Worm (Caenorhabditis elegans) whole organism, L4 larva: Measurements from ENCODE around the gene F13A2.2.
"Not testable (repeated sequence)": the region's sequence is repeated elsewhere in the genome, so short reads cannot be mapped to it uniquely, and the experiment has no call there.

ENCODE experiments used
- F26F4.8 ChIP-seq: fragments of 200-800 bp; sonication (Bioruptor generic); conservative IDR thresholded peaks from 2 replicates; pipeline ENCODE4 v1.3.6; 2022; ENCODE audit warnings: missing genetic modification characterization, missing compliant biosample characterization
- R02D3.7 ChIP-seq: fragments of 150-350 bp; sonication (generic microtip); optimal IDR thresholded peaks from 3 replicates; lab custom pipeline; 2014; ENCODE audit warnings: missing biosample characterization, missing genetic modification characterization
- T20F7.1 ChIP-seq: fragments of 200-800 bp; sonication (Bioruptor generic); optimal IDR thresholded peaks from 2 replicates; lab custom pipeline; 2018; ENCODE audit warnings: mild to moderate bottlenecking, missing genetic modification characterization, missing compliant biosample characterization
- Y105C5A.15 ChIP-seq: fragments of 200-800 bp; sonication (Bioruptor generic); IDR thresholded peaks from 2 replicates; pipeline ENCODE4 v1.3.6; 2022; ENCODE audit warnings: missing genetic modification characterization, missing compliant biosample characterization
- Y5F2A.4 ChIP-seq: fragments of 200-800 bp; sonication (Bioruptor generic); optimal IDR thresholded peaks from 2 replicates; lab custom pipeline; 2018; ENCODE audit warnings: mild to moderate bottlenecking, missing genetic modification characterization, missing compliant biosample characterization
- ZK337.2 ChIP-seq: fragments of 200-800 bp; sonication (Bioruptor generic); IDR thresholded peaks from 2 replicates; pipeline ENCODE4 v1.3.6; 2022; ENCODE audit warnings: missing genetic modification reagents, missing genetic modification characterization, missing compliant biosample characterization
- ZK546.5 ChIP-seq, 2 experiments: sonication (generic microtip); optimal IDR thresholded peaks; 2 replicates each; lab custom pipeline; 2017; ENCODE audit warnings: missing biosample characterization in 2 of 2, missing genetic modification characterization in 2 of 2
- aha-1 ChIP-seq: fragments of 150-350 bp; peaks from one replicate; lab custom pipeline; 2014; ENCODE audit warnings: missing biosample characterization, missing genetic modification characterization
- arid-1 ChIP-seq: fragments of 200-800 bp; sonication (Bioruptor generic); conservative IDR thresholded peaks from 2 replicates; pipeline ENCODE4 v1.3.6; 2022; ENCODE audit warnings: missing genetic modification reagents, missing genetic modification characterization, missing compliant biosample characterization
- ceh-62 ChIP-seq: sonication (generic microtip); optimal IDR thresholded peaks from 2 replicates; lab custom pipeline; 2017; ENCODE audit warnings: missing biosample characterization, missing genetic modification characterization
- ceh-82 ChIP-seq: sonication (generic microtip); optimal IDR thresholded peaks from 2 replicates; lab custom pipeline; 2017; ENCODE audit warnings: missing biosample characterization, missing genetic modification characterization
- ces-1 ChIP-seq: fragments of 150-350 bp; sonication (generic microtip); optimal IDR thresholded peaks from 4 replicates; lab custom pipeline; 2014; ENCODE audit warnings: missing biosample characterization, missing genetic modification reagents, missing genetic modification characterization
- daf-8 ChIP-seq: fragments of 200-800 bp; sonication (Bioruptor generic); IDR thresholded peaks from 2 replicates; pipeline ENCODE4 v1.3.6; 2022; ENCODE audit warnings: missing genetic modification characterization, missing compliant biosample characterization
- dmd-8 ChIP-seq: fragments of 200-800 bp; sonication (Bioruptor generic); IDR thresholded peaks from 2 replicates; pipeline ENCODE4 v1.3.6; 2022; ENCODE audit warnings: missing genetic modification characterization, missing compliant biosample characterization
- dmd-9 ChIP-seq: fragments of 200-800 bp; sonication (Bioruptor generic); IDR thresholded peaks from 2 replicates; pipeline ENCODE4 v1.3.6; 2022; ENCODE audit warnings: missing genetic modification reagents, missing genetic modification characterization, missing compliant biosample characterization
- gei-8 ChIP-seq: fragments of 200-800 bp; sonication (Bioruptor generic); optimal IDR thresholded peaks from 2 replicates; lab custom pipeline; 2018; ENCODE audit warnings: mild to moderate bottlenecking, missing genetic modification characterization, missing compliant biosample characterization
- lin-38 ChIP-seq: fragments of 200-800 bp; sonication (Bioruptor generic); IDR thresholded peaks from 2 replicates; pipeline ENCODE4 v1.3.6; 2022; ENCODE audit warnings: missing genetic modification reagents, missing genetic modification characterization, missing compliant biosample characterization
- lir-3 ChIP-seq: sonication (generic microtip); optimal IDR thresholded peaks from 2 replicates; lab custom pipeline; 2016; ENCODE audit warnings: mild to moderate bottlenecking, missing genetic modification characterization, missing compliant biosample characterization
- lsy-2 ChIP-seq, 2 experiments: fragments of 150-350 bp in 1 of 2; sonication (generic microtip) in 1 of 2; optimal IDR thresholded peaks; 2 replicates each; lab custom pipeline; 2014 to 2017; ENCODE audit warnings: missing biosample characterization in 2 of 2, missing genetic modification characterization in 2 of 2
- madf-5 ChIP-seq, 2 experiments: fragments of 200-800 bp; sonication (Bioruptor generic); IDR thresholded peaks; 2 replicates each; pipeline ENCODE4 v1.3.6; 2022; ENCODE audit warnings: missing compliant biosample characterization in 2 of 2, missing genetic modification characterization in 2 of 2
- mxl-2 ChIP-seq: fragments of 200-800 bp; sonication (Bioruptor generic); conservative IDR thresholded peaks from 2 replicates; pipeline ENCODE4 v1.3.6; 2022; ENCODE audit warnings: missing genetic modification reagents, missing genetic modification characterization, missing compliant biosample characterization
- nhr-25 ChIP-seq: sonication (generic microtip); optimal IDR thresholded peaks from 2 replicates; lab custom pipeline; 2017; ENCODE audit warnings: missing genetic modification characterization, mild to moderate bottlenecking, missing compliant biosample characterization, antibody characterized with exemption, moderate library complexity, borderline replicate concordance; ENCODE audit not compliant: insufficient read depth
- nhr-6 ChIP-seq: fragments of 150-350 bp; optimal IDR thresholded peaks from 2 replicates; lab custom pipeline; 2014; ENCODE audit warnings: missing biosample characterization, missing genetic modification characterization
- pqm-1 ChIP-seq: sonication (generic microtip); optimal IDR thresholded peaks from 2 replicates; lab custom pipeline; 2017; ENCODE audit warnings: missing biosample characterization, missing genetic modification characterization
- set-16 ChIP-seq: fragments of 200-800 bp; sonication (Bioruptor generic); IDR thresholded peaks from 2 replicates; pipeline ENCODE4 v1.3.6; 2022; ENCODE audit warnings: missing genetic modification reagents, missing genetic modification characterization, missing compliant biosample characterization
- snpc-1.2 ChIP-seq: fragments of 200-800 bp; sonication (Bioruptor generic); IDR thresholded peaks from 2 replicates; pipeline ENCODE4 v1.3.6; 2022; ENCODE audit warnings: missing genetic modification reagents, missing genetic modification characterization, missing compliant biosample characterization
- unc-62 ChIP-seq, 3 experiments: fragments of 150-350 bp in 1 of 3; sonication (generic microtip); optimal IDR thresholded peaks in 2 of 3; peaks in 1 of 3; 1 replicate in 1 of 3; 2 replicates in 2 of 3; lab custom pipeline; 2014 to 2017; ENCODE audit warnings: missing biosample characterization in 3 of 3, missing genetic modification characterization in 3 of 3, missing genetic modification reagents in 3 of 3, missing genotype in 1 of 3
- zfp-2 ChIP-seq: sonication (generic microtip); optimal IDR thresholded peaks from 2 replicates; lab custom pipeline; 2016; ENCODE audit warnings: mild to moderate bottlenecking, missing genetic modification characterization, missing compliant biosample characterization

Gene F13A2.2

ce11 chrV:4384482-4384881 lies at the start of gene F13A2.2:
Gene F13A2.2, minus strand, starts transcription at chrV:4384582.
- no peak for TF ChIP-seq R02D3.7 (tag; lab: Kevin White, UChicago)
- TF ChIP-seq ZK546.5 (tag; optimal IDR thresholded peaks at IDR 0.05; lab: Kevin White, UChicago), result no peak

ce11 chrV:4432783-4433237 lies 48.4 kb upstream of the F13A2.2 start, which contains the start of gene Y47D7A.15:
Gene Y47D7A.15, minus strand, starts transcription at chrV:4433187.
- TF ChIP-seq Y105C5A.15 (GFP tag; lab: Robert Waterston, UW) (no peak), mxl-2 (GFP tag; lab: Robert Waterston, UW) (no peak), lir-3 (tag; lab: Kevin White, UChicago) (no peak), madf-5 (GFP tag; IDR thresholded peaks at IDR 0.05; lab: Robert Waterston, UW) (no peak), set-16 (GFP tag; lab: Robert Waterston, UW) (peak; percentile 96), pqm-1 (tag; lab: Kevin White, UChicago) (no peak), aha-1 (tag; lab: Kevin White, UChicago) (peak; percentile 82), arid-1 (GFP tag; lab: Robert Waterston, UW) (no peak), snpc-1.2 (GFP tag; lab: Robert Waterston, UW) (no peak), lin-38 (GFP tag; lab: Robert Waterston, UW) (no peak), F26F4.8 (GFP tag; lab: Robert Waterston, UW) (no peak), ces-1 (GFP tag; lab: Kevin White, UChicago) (no peak), gei-8 (GFP tag; lab: Kevin White, UChicago) (no peak), zfp-2 (tag; lab: Kevin White, UChicago) (no peak), daf-8 (GFP tag; lab: Robert Waterston, UW) (no peak), dmd-9 (no peak), T20F7.1 (no peak), ZK337.2 (no peak), dmd-8 (GFP tag; lab: Robert Waterston, UW) (0 out of 2 replicates have a peak, but pooled peaks have one; percentile 45)

ce11 chrV:4432196-4432595 lies 47.8 kb upstream of the F13A2.2 start:
- TF ChIP-seq set-16 (GFP tag; lab: Robert Waterston, UW) (peak; percentile 46; the same call in 1 of the 2 replicates), unc-62 (GFP tag; optimal IDR thresholded peaks at IDR 0.05 in 1 of 2; lab: Kevin White, UChicago) (peak in 1 of 2 experiments; percentile 22)
- TF ChIP-seq unc-62 (tag; optimal IDR thresholded peaks at IDR 0.05; lab: Kevin White, UChicago), result not testable (repeated sequence)

ce11 chrV:4429576-4429975 lies 45.2 kb upstream of the F13A2.2 start, which contains the start of gene Y47D7A.12:
Gene Y47D7A.12, minus strand, starts transcription at chrV:4429676.
- no peak for TF ChIP-seq lsy-2 (tag; optimal IDR thresholded peaks at IDR 0.05; lab: Kevin White, UChicago)
- no peak for TF ChIP-seq Y5F2A.4 (GFP tag; lab: Kevin White, UChicago)
- TF ChIP-seq ceh-82 (tag; lab: Kevin White, UChicago), result no peak

- TF ChIP-seq nhr-25 (tag; lab: Kevin White, UChicago) (no peak), unc-62 (GFP tag; optimal IDR thresholded peaks at IDR 0.05 in 1 of 2; lab: Kevin White, UChicago) (peak in 1 of 2 experiments; percentile 28), unc-62 (tag; optimal IDR thresholded peaks at IDR 0.05; lab: Kevin White, UChicago) (no peak)
Measured at ce11 chrV:4428202-4428601, 43.8 kb upstream of the F13A2.2 start, which contains the start of gene Y47D7A.11. Gene Y47D7A.11, minus strand, starts transcription at chrV:4428302.

- no peak for TF ChIP-seq ceh-62 (tag; lab: Kevin White, UChicago)
- no peak for TF ChIP-seq nhr-6 (tag; lab: Kevin White, UChicago)
- TF ChIP-seq dmd-9, result no peak
Measured at ce11 chrV:4423860-4424401, 39.5 kb upstream of the F13A2.2 start, which contains the start of the genes Y47D7A.9 and Y47D7A.19. Gene Y47D7A.9, minus strand, starts transcription at chrV:4423960. Gene Y47D7A.19, plus strand, starts transcription at chrV:4424351.
